Worm (Caenorhabditis elegans) whole organism, L4 larva: Measurements from ENCODE around the gene srbc-78.

Source experiments
- ZK546.5 ChIP-seq, 2 experiments: sonication (generic microtip); optimal IDR thresholded peaks; 2 replicates each; lab custom pipeline; 2017; ENCODE audit warnings: missing biosample characterization in 2 of 2, missing genetic modification characterization in 2 of 2
- ama-1 ChIP-seq: fragments of 150-350 bp; optimal IDR thresholded peaks from 2 replicates; lab custom pipeline; 2014; ENCODE audit warnings: inconsistent platforms, mixed read lengths
- attf-4 ChIP-seq: sonication (generic microtip); optimal IDR thresholded peaks from 3 replicates; lab custom pipeline; 2017; ENCODE audit warnings: missing biosample characterization, missing genetic modification characterization
- ceh-28 ChIP-seq: fragments of 150-350 bp; optimal IDR thresholded peaks from 2 replicates; lab custom pipeline; 2014; ENCODE audit warnings: missing biosample characterization, missing genetic modification reagents, missing genetic modification characterization
- lin-15B ChIP-seq: fragments of 150-350 bp; sonication (generic microtip); optimal IDR thresholded peaks from 3 replicates; lab custom pipeline; 2014; ENCODE audit warnings: missing biosample characterization, missing genetic modification characterization
- lin-39 ChIP-seq: fragments of 150-350 bp; optimal IDR thresholded peaks from 2 replicates; lab custom pipeline; 2014; ENCODE audit warnings: missing biosample characterization, missing genetic modification reagents, missing genetic modification characterization
- mes-2 ChIP-seq: sonication (generic microtip); optimal IDR thresholded peaks from 2 replicates; lab custom pipeline; 2016; ENCODE audit warnings: missing genotype, mild to moderate bottlenecking, missing genetic modification characterization, missing compliant biosample characterization; ENCODE audit not compliant: poor library complexity, severe bottlenecking
- nhr-10 ChIP-seq: fragments of 150-350 bp; optimal IDR thresholded peaks from 2 replicates; lab custom pipeline; 2014; ENCODE audit warnings: missing biosample characterization, missing genetic modification characterization
- nhr-42 ChIP-seq: fragments of 200-800 bp; sonication (Bioruptor generic); IDR thresholded peaks from 2 replicates; pipeline ENCODE4 v1.3.6; 2022; ENCODE audit warnings: missing genetic modification characterization, missing compliant biosample characterization
- pqm-1 ChIP-seq: sonication (generic microtip); optimal IDR thresholded peaks from 2 replicates; lab custom pipeline; 2017; ENCODE audit warnings: missing biosample characterization, missing genetic modification characterization
- unc-130 ChIP-seq: sonication (generic microtip); optimal IDR thresholded peaks from 2 replicates; lab custom pipeline; 2016; ENCODE audit warnings: missing genetic modification reagents, missing genetic modification characterization, missing compliant biosample characterization
- zip-11 ChIP-seq: fragments of 200-800 bp; sonication (Bioruptor generic); IDR thresholded peaks from 2 replicates; pipeline ENCODE4 v1.3.6; 2022; ENCODE audit warnings: missing genetic modification characterization, missing compliant biosample characterization

DNA sequence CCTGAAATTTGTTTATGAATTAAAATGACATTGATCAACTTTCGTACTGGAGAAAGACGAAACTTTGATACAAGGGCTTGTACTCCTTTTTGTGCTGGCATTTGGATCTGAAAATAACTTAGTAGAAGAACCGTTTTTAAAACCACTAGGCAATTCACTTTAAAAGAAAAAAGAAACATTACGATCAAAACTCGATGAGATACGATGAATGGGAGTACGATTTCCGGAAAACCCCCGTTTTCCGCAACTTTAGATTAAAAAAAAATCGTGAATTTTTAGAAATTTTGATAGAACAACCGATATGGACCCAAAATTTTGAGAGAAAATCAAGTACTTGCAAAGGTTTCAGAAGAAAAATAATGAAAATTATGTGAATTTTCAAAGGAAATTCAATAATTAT is 18.6 kb downstream of the srbc-78 start, which contains the start of gene B0250.8:
- TF ChIP-seq attf-4 (tag; lab: Kevin White, UChicago): no peak
- no peak for TF ChIP-seq ceh-28 (tag; lab: Kevin White, UChicago)
- TF ChIP-seq unc-130 (GFP tag; lab: Kevin White, UChicago): no peak
- TF ChIP-seq nhr-42: no peak
- no peak for TF ChIP-seq mes-2 (tag; lab: Kevin White, UChicago)
- TF ChIP-seq lin-15B (tag; lab: Kevin White, UChicago): no peak
- no peak for TF ChIP-seq zip-11
- no peak for TF ChIP-seq pqm-1 (tag; lab: Kevin White, UChicago)
- TF ChIP-seq ama-1 (lab: Kevin White, UChicago): no peak
- TF ChIP-seq ZK546.5 (tag; optimal IDR thresholded peaks at IDR 0.05; lab: Kevin White, UChicago): no peak
- TF ChIP-seq lin-39: no peak
- no peak for TF ChIP-seq nhr-10 (tag; lab: Kevin White, UChicago)
